Worm (Caenorhabditis elegans): Measurements from ENCODE around the gene F32D8.8.

The F32D8.8 gene

ce11 chrV:10897172-10897571 is 5.4 kb downstream of the F32D8.8 start (continued):
- TF ChIP-seq sptf-2 (GFP tag; optimal IDR thresholded peaks at IDR 0.05) (peak; percentile 65), B0261.1 (tag; optimal IDR thresholded peaks at IDR 0.05) (peak; percentile 33), cebp-2 (GFP tag; IDR thresholded peaks at IDR 0.05) (peak; percentile 89; the same call in 1 of the 2 replicates), lin-40 (tag; optimal IDR thresholded peaks at IDR 0.05) (peak; percentile 98), ztf-22 (GFP tag; optimal IDR thresholded peaks at IDR 0.05) (peak; percentile 98), snpc-1.1 (tag; optimal IDR thresholded peaks at IDR 0.05; ENCODE audit: insufficient read depth) (peak; percentile 81), gei-17 (GFP tag; optimal IDR thresholded peaks at IDR 0.05) (peak; percentile 82), egl-18 (GFP tag; IDR thresholded peaks at IDR 0.05) (peak; percentile 79), nhr-179 (tag; optimal IDR thresholded peaks at IDR 0.05) (no peak), F10E7.11 (tag; optimal IDR thresholded peaks at IDR 0.05) (peak; percentile 87), Y67H2A.10 (GFP tag; conservative IDR thresholded peaks at IDR 0.05) (peak; percentile 91), ets-4 (GFP tag; optimal IDR thresholded peaks at IDR 0.05) (peak; percentile 96), unc-62 (GFP tag; optimal IDR thresholded peaks at IDR 0.05) (peak; percentile 81), zfh-2 (GFP tag; conservative IDR thresholded peaks at IDR 0.05) (peak; percentile 94), F33H1.4 (GFP tag; IDR thresholded peaks at IDR 0.05) (peak; percentile 88), F22D6.2 (tag; optimal IDR thresholded peaks at IDR 0.05) (peak; percentile 91), F57A8.1 (GFP tag; optimal IDR thresholded peaks at IDR 0.05) (no peak), T26A5.8 (tag; optimal IDR thresholded peaks at IDR 0.05) (peak; percentile 38), ztf-26 (tag; optimal IDR thresholded peaks at IDR 0.05) (peak; percentile 94), lsy-27 (tag; optimal IDR thresholded peaks at IDR 0.05; ENCODE audit: borderline replicate concordance, insufficient read depth) (no peak), mes-4 (tag; optimal IDR thresholded peaks at IDR 0.05) (peak; percentile 14), madf-10 (tag; optimal IDR thresholded peaks at IDR 0.05) (peak; percentile 95), lir-1 (GFP tag; conservative IDR thresholded peaks at IDR 0.05) (peak; percentile 90), dpl-1 (GFP tag; optimal IDR thresholded peaks at IDR 0.05) (peak; percentile 99), ceh-27 (GFP tag; optimal IDR thresholded peaks at IDR 0.05) (peak; percentile 98), zim-3 (tag; optimal IDR thresholded peaks at IDR 0.05) (peak; percentile 94), Y53G8AR.9 (GFP tag; conservative IDR thresholded peaks at IDR 0.05) (peak; percentile 98), lin-26 (GFP tag; IDR thresholded peaks at IDR 0.05) (peak; percentile 84), xnd-1 (tag; optimal IDR thresholded peaks at IDR 0.05) (peak; percentile 78), nhr-90 (tag; optimal IDR thresholded peaks at IDR 0.05) (peak; percentile 96), egrh-3 (GFP tag; IDR thresholded peaks at IDR 0.05) (peak; percentile 73), hmg-1.2 (GFP tag; IDR thresholded peaks at IDR 0.05) (peak; percentile 94), attf-5 (GFP tag; optimal IDR thresholded peaks at IDR 0.05) (peak; percentile 100), Y56A3A.18 (GFP tag; IDR thresholded peaks at IDR 0.05) (peak; percentile 90), ztf-28 (GFP tag; IDR thresholded peaks at IDR 0.05) (peak; percentile 93), ztf-25 (GFP tag; IDR thresholded peaks at IDR 0.05) (no peak), sdz-38 (tag; optimal IDR thresholded peaks at IDR 0.05) (no peak), unc-130 (GFP tag; optimal IDR thresholded peaks at IDR 0.05) (peak; percentile 96), mxl-1 (tag; optimal IDR thresholded peaks at IDR 0.05) (no peak), C17E4.6 (GFP tag; IDR thresholded peaks at IDR 0.05) (peak; percentile 94), tbp1 (GFP tag; optimal IDR thresholded peaks at IDR 0.05) (peak; percentile 79), mcd-1 (GFP tag; IDR thresholded peaks at IDR 0.05) (peak; percentile 98), attf-6 (GFP tag; IDR thresholded peaks at IDR 0.05) (peak; percentile 89), ekl-4 (GFP tag; IDR thresholded peaks at IDR 0.05) (peak; percentile 97), madf-6 (GFP tag; IDR thresholded peaks at IDR 0.05) (peak; percentile 94), bed-1 (GFP tag; IDR thresholded peaks at IDR 0.05) (peak; percentile 95), atf-7 (tag; optimal IDR thresholded peaks at IDR 0.05) (peak; percentile 96), efl-1 (GFP tag; optimal IDR thresholded peaks at IDR 0.05) (peak; percentile 98), chd-7 (tag; optimal IDR thresholded peaks at IDR 0.05) (peak; percentile 97), tlf-1 (GFP tag; optimal IDR thresholded peaks at IDR 0.05) (peak; percentile 99)
